Worm (Caenorhabditis elegans) whole organism, L2 larva: Measurements from ENCODE around the gene F39H12.3.

Experiments used
- R02D3.7 ChIP-seq: fragments of 150-350 bp; optimal IDR thresholded peaks from 2 replicates; lab custom pipeline; 2014; ENCODE audit warnings: missing biosample characterization, missing genetic modification characterization
- blmp-1 ChIP-seq: sonication (generic microtip); optimal IDR thresholded peaks from 2 replicates; lab custom pipeline; 2017; ENCODE audit warnings: missing genetic modification characterization, mild to moderate bottlenecking, missing compliant biosample characterization, antibody characterized with exemption, moderate library complexity; ENCODE audit not compliant: insufficient read depth
- ceh-16 ChIP-seq: fragments of 150-350 bp; optimal IDR thresholded peaks from 2 replicates; lab custom pipeline; 2014; ENCODE audit warnings: missing biosample characterization, missing genetic modification characterization
- crh-2 ChIP-seq: sonication (generic microtip); optimal IDR thresholded peaks from 2 replicates; lab custom pipeline; 2017; ENCODE audit warnings: missing biosample characterization, missing genetic modification characterization
- elt-1 ChIP-seq: fragments of 150-350 bp; optimal IDR thresholded peaks from 2 replicates; lab custom pipeline; 2014; ENCODE audit warnings: missing biosample characterization, missing genetic modification characterization
- lin-39 ChIP-seq: fragments of 150-350 bp; optimal IDR thresholded peaks from 2 replicates; lab custom pipeline; 2014; ENCODE audit warnings: missing biosample characterization, missing genetic modification reagents, missing genetic modification characterization
- mab-5 ChIP-seq: fragments of 150-350 bp; optimal IDR thresholded peaks from 2 replicates; lab custom pipeline; 2014; ENCODE audit warnings: missing biosample characterization, missing genetic modification characterization
- mdl-1 ChIP-seq, 2 experiments: fragments of 150-350 bp in 1 of 2; sonication (generic microtip) in 1 of 2; optimal IDR thresholded peaks; 2 replicates each; lab custom pipeline; 2017; ENCODE audit warnings: missing biosample characterization in 2 of 2, missing genetic modification characterization in 2 of 2
- nhr-12 ChIP-seq: fragments of 150-350 bp; optimal IDR thresholded peaks from 2 replicates; lab custom pipeline; 2014; ENCODE audit warnings: missing biosample characterization, missing genetic modification characterization
- nhr-129 ChIP-seq: fragments of 150-350 bp; optimal IDR thresholded peaks from 2 replicates; lab custom pipeline; 2014; ENCODE audit warnings: missing biosample characterization, missing genetic modification characterization
- nhr-237 ChIP-seq: fragments of 150-350 bp; optimal IDR thresholded peaks from 2 replicates; lab custom pipeline; 2014; ENCODE audit warnings: missing biosample characterization, missing genetic modification characterization
- nhr-25 ChIP-seq: fragments of 150-350 bp; sonication (generic microtip); optimal IDR thresholded peaks from 3 replicates; lab custom pipeline; 2014; ENCODE audit warnings: missing biosample characterization, missing genetic modification characterization
- nhr-6 ChIP-seq: fragments of 150-350 bp; optimal IDR thresholded peaks from 2 replicates; lab custom pipeline; 2014; ENCODE audit warnings: missing biosample characterization, missing genetic modification characterization
- peb-1 ChIP-seq: fragments of 150-350 bp; optimal IDR thresholded peaks from 2 replicates; lab custom pipeline; 2014; ENCODE audit warnings: missing biosample characterization, missing genetic modification characterization
- skn-1 ChIP-seq: sonication (generic microtip); optimal IDR thresholded peaks from 2 replicates; lab custom pipeline; 2017; ENCODE audit warnings: missing biosample characterization, missing genetic modification characterization
- sma-9 ChIP-seq, 2 experiments: fragments of 150-350 bp in 1 of 2; sonication (generic microtip) in 1 of 2; optimal IDR thresholded peaks; 2 replicates each; lab custom pipeline; 2014 to 2016; ENCODE audit warnings: missing genetic modification characterization in 2 of 2, mild to moderate bottlenecking in 1 of 2, missing biosample characterization in 1 of 2, missing compliant biosample characterization in 1 of 2, missing genetic modification reagents in 1 of 2, moderate library complexity in 1 of 2
- unc-55 ChIP-seq: fragments of 150-350 bp; sonication (generic microtip); optimal IDR thresholded peaks from 3 replicates; lab custom pipeline; 2014; ENCODE audit warnings: missing biosample characterization, missing genetic modification reagents, missing genetic modification characterization
- ztf-1 ChIP-seq: fragments of 200-800 bp; sonication (Bioruptor generic); conservative IDR thresholded peaks from 2 replicates; pipeline ENCODE4 v1.3.6; 2022; ENCODE audit warnings: missing genetic modification characterization, missing compliant biosample characterization
- ztf-11 ChIP-seq: sonication (generic microtip); optimal IDR thresholded peaks from 2 replicates; lab custom pipeline; 2017; ENCODE audit warnings: missing biosample characterization, missing genetic modification characterization

Gene F39H12.3

DNA sequence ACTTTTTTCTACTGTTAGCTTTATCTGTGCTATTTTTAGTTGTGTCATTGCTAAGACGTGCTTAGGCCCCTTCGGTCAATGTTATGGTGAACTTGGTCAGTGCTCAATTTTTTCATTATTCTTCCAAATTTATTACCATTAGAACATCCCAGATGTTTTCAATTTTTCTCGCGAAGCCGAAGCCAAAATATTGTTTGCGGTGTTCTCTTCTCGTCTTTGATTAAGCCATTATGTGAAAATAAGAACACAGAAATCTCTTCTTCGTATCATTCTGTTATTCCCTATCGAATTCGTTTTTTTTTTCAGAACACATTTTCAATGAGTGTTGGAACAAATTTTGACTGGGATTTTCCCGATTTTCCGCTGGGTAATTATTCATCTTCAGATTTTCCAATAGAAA, 38.8 kb downstream of the F39H12.3 start, which contains the start of gene gtr-1:
Gene gtr-1, plus strand, starts transcription at position 301 of the 400 bp plus-strand sequence.
- TF ChIP-seq nhr-6 (tag; lab: Kevin White, UChicago) (no peak), mab-5 (tag; lab: Kevin White, UChicago) (no peak), lin-39 (no peak), peb-1 (tag; lab: Kevin White, UChicago) (no peak), ceh-16 (tag; lab: Kevin White, UChicago) (no peak), crh-2 (tag; lab: Kevin White, UChicago) (no peak), unc-55 (GFP tag; lab: Kevin White, UChicago) (no peak), mdl-1 (tag; optimal IDR thresholded peaks at IDR 0.05; lab: Kevin White, UChicago) (no peak), nhr-25 (tag; lab: Kevin White, UChicago) (no peak)
- TF ChIP-seq, all 48 proteins: peak for 0

DNA sequence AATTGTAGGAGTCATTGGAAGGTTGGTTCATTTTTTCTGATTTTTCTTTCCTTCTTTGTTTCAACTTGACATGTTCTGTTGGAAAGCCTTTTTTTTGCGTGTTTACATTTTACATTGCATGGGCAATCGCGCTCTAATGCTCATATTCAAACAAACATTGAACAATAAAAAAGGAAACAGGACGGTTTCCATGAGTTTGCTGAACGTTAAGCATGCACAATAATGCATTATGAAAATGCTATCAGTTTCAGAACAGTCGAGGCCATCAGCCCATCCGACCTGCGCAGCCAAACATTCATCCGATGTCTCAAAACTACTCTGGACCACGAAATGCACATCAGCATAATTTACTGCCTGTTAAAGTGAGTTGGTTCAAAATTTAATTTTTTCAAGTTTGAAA, 50.7 kb downstream of the F39H12.3 start:
- TF ChIP-seq nhr-12 (tag; lab: Kevin White, UChicago) (no peak), sma-9 (GFP tag; optimal IDR thresholded peaks at IDR 0.05; lab: Kevin White, UChicago) (no peak), sma-9 (tag; optimal IDR thresholded peaks at IDR 0.05; lab: Kevin White, UChicago) (no peak), ztf-1 (GFP tag; lab: Robert Waterston, UW) (no peak), blmp-1 (no peak), mab-5 (tag; lab: Kevin White, UChicago) (no peak), ztf-11 (tag; lab: Kevin White, UChicago) (no peak), skn-1 (tag; lab: Kevin White, UChicago) (no peak), nhr-237 (tag; lab: Kevin White, UChicago) (no peak), ceh-16 (tag; lab: Kevin White, UChicago) (no peak)

DNA sequence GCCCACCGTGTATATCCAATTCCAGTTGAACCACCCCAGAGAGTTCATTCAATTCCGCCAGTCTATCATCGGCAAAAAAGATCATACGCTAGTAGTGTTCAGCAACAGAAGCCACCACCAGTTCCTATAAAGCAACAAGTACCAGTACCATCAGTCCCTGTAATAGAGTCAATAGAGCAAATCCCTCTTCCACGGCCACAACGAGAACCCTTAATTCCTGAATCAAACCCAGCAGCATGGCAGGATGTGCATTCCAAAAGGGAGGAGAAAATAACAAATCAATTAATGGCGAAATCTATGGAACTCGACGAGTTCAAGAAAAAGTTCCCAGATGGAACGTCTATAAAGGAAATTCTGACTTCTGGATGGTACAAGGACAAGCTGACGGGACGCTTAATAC, 51.4 kb downstream of the F39H12.3 start:
- TF ChIP-seq nhr-129 (no peak), R02D3.7 (tag; lab: Kevin White, UChicago) (no peak), elt-1 (tag; lab: Kevin White, UChicago) (no peak)
